Worm (Caenorhabditis elegans) whole organism, mixed stage, embryonic: ENCODE data around the gene spe-6.

Source experiments
- drap-1 ChIP-seq: fragments of 200-800 bp; sonication (Bioruptor generic); optimal IDR thresholded peaks from 3 replicates; lab custom pipeline; 2018; ENCODE audit warnings: mild to moderate bottlenecking, missing genetic modification characterization, missing compliant biosample characterization
- nhr-237 ChIP-seq: fragments of 150-350 bp; optimal IDR thresholded peaks from 2 replicates; lab custom pipeline; 2014; ENCODE audit warnings: missing biosample characterization, missing genetic modification characterization
- snpc-4 ChIP-seq: fragments of 150-350 bp; optimal IDR thresholded peaks from 2 replicates; lab custom pipeline; 2014; ENCODE audit warnings: missing biosample characterization, missing genetic modification characterization

DNA sequence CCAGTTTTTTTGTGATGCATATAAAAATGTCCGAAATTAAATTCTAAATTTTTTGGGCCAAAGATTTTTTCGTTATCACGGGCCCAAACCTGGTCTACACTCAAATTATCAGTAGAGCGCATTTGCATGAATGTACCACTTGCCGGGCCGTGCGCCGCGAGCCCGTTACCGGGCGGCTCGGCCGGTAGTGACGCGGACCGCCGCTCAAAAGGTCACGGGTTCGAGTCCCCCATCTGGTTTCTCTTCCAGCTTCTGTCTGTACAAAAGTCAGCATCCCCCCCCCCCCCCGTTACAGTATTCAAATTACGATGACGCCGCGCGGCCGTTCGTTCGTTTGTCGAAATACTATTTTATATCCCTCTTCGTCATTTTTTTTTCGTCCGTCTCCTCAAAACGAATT, 28.0 kb upstream of the spe-6 start:
- TF ChIP-seq snpc-4 = no peak
- no peak for TF ChIP-seq nhr-237
- TF ChIP-seq drap-1 (GFP tag; lab: Kevin White, UChicago) = no peak
